Worm (Caenorhabditis elegans): ENCODE data around the gene pqn-25.

The pqn-25 gene

ce11 chrIII:5502915-5503575 is 9.4 kb downstream of the pqn-25 start:
- TF ChIP-seq ets-7 (tag; optimal IDR thresholded peaks at IDR 0.05) (no peak), ceh-36 (tag; optimal IDR thresholded peaks at IDR 0.05) (no peak), tbx-37 (GFP tag; conservative IDR thresholded peaks at IDR 0.05) (no peak), hmg-4 (GFP tag; optimal IDR thresholded peaks at IDR 0.05) (no peak), tra-4 (tag; optimal IDR thresholded peaks at IDR 0.05) (no peak), hnd-1 (tag; optimal IDR thresholded peaks at IDR 0.05) (no peak), flt-1 (GFP tag; IDR thresholded peaks at IDR 0.05) (no peak), pes-1 (GFP tag; IDR thresholded peaks at IDR 0.05) (no peak), scrt-1 (GFP tag; IDR thresholded peaks at IDR 0.05) (no peak), B0310.2 (tag; optimal IDR thresholded peaks at IDR 0.05) (no peak), ceh-13 (GFP tag; optimal IDR thresholded peaks at IDR 0.05) (no peak), ama-1 (optimal IDR thresholded peaks at IDR 0.05) (no peak), F13C5.2 (tag; optimal IDR thresholded peaks at IDR 0.05) (no peak), hmbx-1 (tag; optimal IDR thresholded peaks at IDR 0.05) (no peak), aly-1 (tag; optimal IDR thresholded peaks at IDR 0.05) (no peak)

ce11 chrIII:5501358-5502287 is 10.8 kb downstream of the pqn-25 start, which contains the start of gene R02F2.1:
Gene R02F2.1 (plus strand): TSS chrIII:5501885.
- TF ChIP-seq ceh-13 (GFP tag; optimal IDR thresholded peaks at IDR 0.05) (no peak), flt-1 (GFP tag; IDR thresholded peaks at IDR 0.05) (no peak)

- TF ChIP-seq flt-1 (GFP tag; IDR thresholded peaks at IDR 0.05) (no peak), tra-4 (tag; optimal IDR thresholded peaks at IDR 0.05) (no peak), hnd-1 (tag; optimal IDR thresholded peaks at IDR 0.05) (no peak), tbx-37 (GFP tag; conservative IDR thresholded peaks at IDR 0.05) (no peak), B0310.2 (tag; optimal IDR thresholded peaks at IDR 0.05) (no peak), ceh-13 (GFP tag; optimal IDR thresholded peaks at IDR 0.05) (no peak), ama-1 (optimal IDR thresholded peaks at IDR 0.05) (no peak), scrt-1 (GFP tag; IDR thresholded peaks at IDR 0.05) (no peak), hmg-4 (GFP tag; optimal IDR thresholded peaks at IDR 0.05) (no peak), aly-1 (tag; optimal IDR thresholded peaks at IDR 0.05) (no peak), tbx-11 (GFP tag; IDR thresholded peaks at IDR 0.05) (no peak), hmbx-1 (tag; optimal IDR thresholded peaks at IDR 0.05) (no peak), pes-1 (GFP tag; IDR thresholded peaks at IDR 0.05) (no peak), F13C5.2 (tag; optimal IDR thresholded peaks at IDR 0.05) (no peak), ets-7 (tag; optimal IDR thresholded peaks at IDR 0.05) (no peak)
Measured at ce11 chrIII:5500732-5501131, 11.7 kb downstream of the pqn-25 start.

ce11 chrIII:5499942-5500341 is 12.5 kb downstream of the pqn-25 start:
- no peak for TF ChIP-seq flt-1 (GFP tag; IDR thresholded peaks at IDR 0.05)
- no peak for TF ChIP-seq hmbx-1 (tag; optimal IDR thresholded peaks at IDR 0.05)
- no peak for TF ChIP-seq pes-1 (GFP tag; IDR thresholded peaks at IDR 0.05)
- TF ChIP-seq scrt-1 (GFP tag; IDR thresholded peaks at IDR 0.05): no peak
- no peak for TF ChIP-seq hnd-1 (tag; optimal IDR thresholded peaks at IDR 0.05)
- TF ChIP-seq ceh-36 (tag; optimal IDR thresholded peaks at IDR 0.05): no peak
- no peak for TF ChIP-seq ama-1 (optimal IDR thresholded peaks at IDR 0.05)
- no peak for TF ChIP-seq sea-1 (GFP tag; conservative IDR thresholded peaks at IDR 0.05)
- TF ChIP-seq aly-1 (tag; optimal IDR thresholded peaks at IDR 0.05): no peak
- TF ChIP-seq B0310.2 (tag; optimal IDR thresholded peaks at IDR 0.05): no peak
- no peak for TF ChIP-seq tra-4 (tag; optimal IDR thresholded peaks at IDR 0.05)
- TF ChIP-seq hmg-4 (GFP tag; optimal IDR thresholded peaks at IDR 0.05): no peak
- no peak for TF ChIP-seq tbx-11 (GFP tag; IDR thresholded peaks at IDR 0.05)
- no peak for TF ChIP-seq tbx-37 (GFP tag; conservative IDR thresholded peaks at IDR 0.05)
- TF ChIP-seq ets-7 (tag; optimal IDR thresholded peaks at IDR 0.05): no peak
- no peak for TF ChIP-seq ceh-13 (GFP tag; optimal IDR thresholded peaks at IDR 0.05)
- TF ChIP-seq F13C5.2 (tag; optimal IDR thresholded peaks at IDR 0.05): no peak

DNA sequence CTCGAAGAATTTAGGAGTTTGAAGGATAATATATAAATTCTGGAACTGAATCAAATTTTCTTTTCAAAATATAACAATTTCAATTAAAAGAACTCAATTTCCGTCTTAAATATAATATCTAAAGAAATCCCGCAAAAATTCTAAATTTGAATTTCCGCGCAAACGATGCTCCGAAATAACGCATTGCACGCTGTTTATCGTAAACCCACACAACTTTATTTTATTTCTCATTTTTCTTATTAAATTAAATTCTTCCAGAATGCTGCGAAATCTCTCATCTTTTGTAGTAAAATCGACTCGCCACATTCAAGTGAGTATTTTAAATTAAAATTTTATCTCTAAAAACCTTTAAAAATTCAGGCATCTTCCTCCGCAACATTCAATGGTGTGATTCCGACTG is 13.4 kb downstream of the pqn-25 start, which contains the start of gene R02F2.9:
R02F2.9 (plus strand) TSS at position 218 of the 400 bp plus-strand sequence.
- TF ChIP-seq F13C5.2 (tag; optimal IDR thresholded peaks at IDR 0.05) (peak; percentile 36), pes-1 (GFP tag; IDR thresholded peaks at IDR 0.05) (no peak)

DNA sequence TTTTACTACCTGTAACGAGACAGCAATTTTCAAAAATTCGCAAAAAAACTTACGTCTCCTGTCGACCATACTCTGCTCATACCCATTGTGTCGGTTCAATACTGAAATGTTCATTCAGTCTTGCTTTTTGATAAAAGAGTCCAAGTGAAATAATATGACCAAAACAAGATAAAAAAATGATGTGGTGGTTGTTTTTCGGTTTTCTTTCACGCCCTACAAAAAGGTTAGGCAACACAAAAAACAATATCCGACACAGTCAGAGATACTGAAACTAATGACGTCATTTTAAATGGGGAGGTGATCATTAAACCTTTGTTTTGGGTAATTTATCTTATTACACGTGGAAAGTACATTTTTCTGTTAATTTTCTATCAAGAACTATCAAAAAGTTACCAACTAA is 17.2 kb downstream of the pqn-25 start, which contains the start of gene R02F2.8:
R02F2.8 (minus strand) TSS at position 101 of the 400 bp plus-strand sequence.
- TF ChIP-seq scrt-1 (GFP tag; IDR thresholded peaks at IDR 0.05): no peak
- TF ChIP-seq flt-1 (GFP tag; IDR thresholded peaks at IDR 0.05): no peak
- no peak for TF ChIP-seq hnd-1 (tag; optimal IDR thresholded peaks at IDR 0.05)
- TF ChIP-seq hmg-4 (GFP tag; optimal IDR thresholded peaks at IDR 0.05): no peak

ce11 chrIII:5487087-5487603 is 25.3 kb downstream of the pqn-25 start, which contains the start of gene osg-1:
Gene osg-1 (plus strand): TSS chrIII:5487553.
- TF ChIP-seq ceh-36 (tag; optimal IDR thresholded peaks at IDR 0.05) (no peak), hmbx-1 (tag; optimal IDR thresholded peaks at IDR 0.05) (no peak), flt-1 (GFP tag; IDR thresholded peaks at IDR 0.05) (no peak), aly-1 (tag; optimal IDR thresholded peaks at IDR 0.05) (no peak), ets-7 (tag; optimal IDR thresholded peaks at IDR 0.05) (no peak)
